Worm (Caenorhabditis elegans) whole organism, L1 larva: Measurements from ENCODE around the gene nas-29.

Experiments used
- ama-1 ChIP-seq: fragments of 150-350 bp; optimal IDR thresholded peaks from 2 replicates; lab custom pipeline; 2014
- egl-13 ChIP-seq: sonication (generic microtip); optimal IDR thresholded peaks from 2 replicates; lab custom pipeline; 2016; ENCODE audit warnings: missing genotype, missing genetic modification reagents, missing genetic modification characterization, missing compliant biosample characterization
- elt-2 ChIP-seq: sonication (generic microtip); optimal IDR thresholded peaks from 2 replicates; lab custom pipeline; 2016; ENCODE audit warnings: missing genetic modification characterization, mild to moderate bottlenecking, inconsistent platforms, missing compliant biosample characterization, missing genetic modification reagents
- jun-1 ChIP-seq: fragments of 150-350 bp; optimal IDR thresholded peaks from 2 replicates; lab custom pipeline; 2014; ENCODE audit warnings: missing biosample characterization, missing genetic modification reagents, missing genetic modification characterization
- lin-15B ChIP-seq: fragments of 150-350 bp; sonication (generic microtip); optimal IDR thresholded peaks from 3 replicates; lab custom pipeline; 2014; ENCODE audit warnings: missing biosample characterization, missing genetic modification characterization
- lin-39 ChIP-seq: fragments of 150-350 bp; optimal IDR thresholded peaks from 2 replicates; lab custom pipeline; 2014; ENCODE audit warnings: missing biosample characterization, missing genetic modification reagents, missing genetic modification characterization
- mab-9 ChIP-seq: fragments of 200-800 bp; sonication (Bioruptor generic); IDR thresholded peaks from 2 replicates; pipeline ENCODE4 v1.3.6; 2022; ENCODE audit warnings: missing genetic modification reagents, missing genetic modification characterization, missing compliant biosample characterization
- nhr-28 ChIP-seq: fragments of 150-350 bp; optimal IDR thresholded peaks from 2 replicates; lab custom pipeline; 2014; ENCODE audit warnings: missing biosample characterization, missing genetic modification characterization
- nhr-71 ChIP-seq: sonication (generic microtip); optimal IDR thresholded peaks from 2 replicates; lab custom pipeline; 2016; ENCODE audit warnings: mild to moderate bottlenecking, missing genetic modification characterization, moderate library complexity, missing compliant biosample characterization
- pqm-1 ChIP-seq: sonication (generic microtip); optimal IDR thresholded peaks from 3 replicates; lab custom pipeline; 2017; ENCODE audit warnings: missing biosample characterization, missing genetic modification characterization
- zag-1 ChIP-seq: fragments of 150-350 bp; optimal IDR thresholded peaks from 2 replicates; lab custom pipeline; 2014; ENCODE audit warnings: missing biosample characterization, missing genetic modification characterization
- ztf-11 ChIP-seq, 2 experiments: sonication (generic microtip); optimal IDR thresholded peaks; 2 replicates each; lab custom pipeline; 2016 to 2017; ENCODE audit warnings: missing genetic modification characterization in 2 of 2, missing biosample characterization in 1 of 2, missing compliant biosample characterization in 1 of 2

DNA sequence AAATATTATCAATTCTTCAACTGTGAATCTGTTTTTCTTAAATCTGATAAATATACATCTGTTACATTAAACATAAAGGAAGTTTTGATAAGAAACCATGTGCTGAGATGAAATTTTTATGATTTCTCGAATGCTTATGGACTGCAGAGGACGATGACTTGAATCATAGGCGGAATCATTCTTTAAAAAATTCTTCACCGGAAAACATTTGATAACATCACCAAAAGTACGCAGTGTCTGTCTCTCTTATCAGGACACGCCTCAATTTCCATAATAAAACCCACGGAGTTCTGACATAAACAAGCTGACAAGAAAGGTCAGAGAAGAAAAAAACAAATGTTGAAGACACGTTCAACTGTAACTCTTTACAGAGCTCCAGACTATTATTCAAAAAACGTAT, 32.1 kb downstream of the nas-29 start, which contains the start of gene F09C12.2:
- TF ChIP-seq ztf-11 (tag; optimal IDR thresholded peaks at IDR 0.05; lab: Kevin White, UChicago) (no peak), lin-39 (no peak), elt-2 (tag; lab: Kevin White, UChicago) (peak; percentile 82), ama-1 (lab: Kevin White, UChicago) (no peak), pqm-1 (tag; lab: Kevin White, UChicago) (no peak), mab-9 (no peak), nhr-28 (no peak), nhr-71 (tag; lab: Kevin White, UChicago) (no peak), lin-15B (tag; lab: Kevin White, UChicago) (no peak), zag-1 (tag; lab: Kevin White, UChicago) (no peak), egl-13 (tag; lab: Kevin White, UChicago) (no peak), jun-1 (tag; lab: Kevin White, UChicago) (no peak)
